Worm (Caenorhabditis elegans) whole organism, L4/young adult: ENCODE data around the gene dylt-3.

Experiments
- W03F9.2 ChIP-seq: fragments of 150-350 bp; optimal IDR thresholded peaks from 2 replicates; lab custom pipeline; 2014; ENCODE audit warnings: missing biosample characterization, missing genetic modification characterization
- dao-5 ChIP-seq: sonication (generic microtip); optimal IDR thresholded peaks from 2 replicates; lab custom pipeline; 2016; ENCODE audit warnings: missing genotype, missing genetic modification characterization, moderate library complexity, missing compliant biosample characterization
- him-1 ChIP-seq: sonication (generic microtip); optimal IDR thresholded peaks from 2 replicates; lab custom pipeline; 2016; ENCODE audit warnings: missing genotype, missing genetic modification reagents, missing genetic modification characterization, missing compliant biosample characterization

- TF ChIP-seq W03F9.2 (tag; lab: Kevin White, UChicago) (no peak), him-1 (tag; lab: Kevin White, UChicago) (no peak), dao-5 (no peak)
Measured at ce11 chrII:8173449-8173848, 8.1 kb upstream of the dylt-3 start, which contains the start of the genes decr-1.3 and T05C12.1.
